Fruit fly (Drosophila melanogaster): ENCODE data around the gene PVRAP.

The PVRAP gene

dm6 chr3L:5976121-5976906 is 20.7 kb upstream of the PVRAP start (continued):
- TF ChIP-seq CG1602 (GFP tag; optimal IDR thresholded peaks at IDR 0.05): peak; percentile 96
- peak; percentile 68 to 99 for TF ChIP-seq Trl (optimal IDR thresholded peaks at IDR 0.05)
- peak; percentile 91 for TF ChIP-seq Trl (GFP tag; optimal IDR thresholded peaks at IDR 0.05)
- TF ChIP-seq Gsc (GFP tag; IDR thresholded peaks at IDR 0.05): peak; percentile 94; the same call in 1 of the 2 replicates
- TF ChIP-seq esg (GFP tag; conservative IDR thresholded peaks at IDR 0.05): peak; percentile 96
- no peak for TF ChIP-seq cad (GFP tag; optimal IDR thresholded peaks at IDR 0.05)
- TF ChIP-seq da (GFP tag; optimal IDR thresholded peaks at IDR 0.05): peak; percentile 50
- no peak for TF ChIP-seq luna (GFP tag; optimal IDR thresholded peaks at IDR 0.05)
- peak; percentile 97 for TF ChIP-seq ci (GFP tag; IDR thresholded peaks at IDR 0.05)
- TF ChIP-seq Elba2 (GFP tag; optimal IDR thresholded peaks at IDR 0.05): peak; percentile 51
- TF ChIP-seq CG13123 (GFP tag; optimal IDR thresholded peaks at IDR 0.05): peak; percentile 82
- TF ChIP-seq tin (GFP tag; optimal IDR thresholded peaks at IDR 0.05): peak; percentile 93
- peak in 1 of 3 experiments; percentile 96 for TF ChIP-seq Stat92E (GFP tag; optimal IDR thresholded peaks at IDR 0.05)
- peak; percentile 90 for TF ChIP-seq CG8944 (GFP tag; optimal IDR thresholded peaks at IDR 0.05)
- TF ChIP-seq CG5180 (GFP tag; optimal IDR thresholded peaks at IDR 0.05): peak; percentile 84
- TF ChIP-seq inv (GFP tag; IDR thresholded peaks at IDR 0.05; ENCODE audit: partially characterized antibody): no peak
- peak; percentile 87; the same call in 2 of the 4 replicates for TF ChIP-seq chinmo (GFP tag; IDR thresholded peaks at IDR 0.05; ENCODE audit: partially characterized antibody)
- peak; percentile 71 for TF ChIP-seq CG2116 (GFP tag; optimal IDR thresholded peaks at IDR 0.05)
- TF ChIP-seq hkb (optimal IDR thresholded peaks at IDR 0.05): peak; percentile 56
- peak; percentile 98 for TF ChIP-seq hkb (GFP tag; IDR thresholded peaks at IDR 0.05)
- TF ChIP-seq CG9817 (tag; optimal IDR thresholded peaks at IDR 0.05): peak; percentile 74
- TF ChIP-seq NFAT (GFP tag; IDR thresholded peaks at IDR 0.05): peak; percentile 54
- peak; percentile 64; the same call in 2 of the 3 replicates for TF ChIP-seq CG6791 (GFP tag; IDR thresholded peaks at IDR 0.05; ENCODE audit: partially characterized antibody)
- peak; percentile 93 for TF ChIP-seq CG18476 (GFP tag; optimal IDR thresholded peaks at IDR 0.05)
- TF ChIP-seq Dip2 (GFP tag; IDR thresholded peaks at IDR 0.05): 0 out of 2 replicates have a peak, but pooled peaks have one; percentile 23
- peak; percentile 97 for TF ChIP-seq CG10959 (GFP tag; IDR thresholded peaks at IDR 0.05)
- TF ChIP-seq psq (GFP tag; optimal IDR thresholded peaks at IDR 0.05): peak; percentile 88
- TF ChIP-seq slbo (GFP tag; IDR thresholded peaks at IDR 0.05): peak; percentile 88
- TF ChIP-seq Gug (GFP tag; IDR thresholded peaks at IDR 0.05): peak; percentile 96
- TF ChIP-seq CG17328 (GFP tag; IDR thresholded peaks at IDR 0.05): peak; percentile 96
- TF ChIP-seq CG8089 (GFP tag; optimal IDR thresholded peaks at IDR 0.05): peak; percentile 92
- TF ChIP-seq CG10366 (GFP tag; IDR thresholded peaks at IDR 0.05): peak; percentile 96
- TF ChIP-seq CG12219 (GFP tag; optimal IDR thresholded peaks at IDR 0.05): peak; percentile 85
- TF ChIP-seq ato (GFP tag; IDR thresholded peaks at IDR 0.05; ENCODE audit: partially characterized antibody): no peak
- TF ChIP-seq Taf1 (GFP tag; IDR thresholded peaks at IDR 0.05): peak; percentile 47; the same call in 1 of the 2 replicates
- TF ChIP-seq CG2199 (GFP tag; IDR thresholded peaks at IDR 0.05): peak; percentile 96
- peak; percentile 96 for TF ChIP-seq croc (GFP tag; conservative IDR thresholded peaks at IDR 0.05)
- peak; percentile 91 for TF ChIP-seq CG17568 (GFP tag; optimal IDR thresholded peaks at IDR 0.05)
- TF ChIP-seq Bgb (GFP tag; IDR thresholded peaks at IDR 0.05; ENCODE audit: partially characterized antibody): no peak; the same call in 1 of the 2 replicates
- peak in 1 of 2 experiments; percentile 96 for TF ChIP-seq Eip74EF (GFP tag; optimal IDR thresholded peaks at IDR 0.05)
- peak; percentile 97 for TF ChIP-seq ATbp (GFP tag; optimal IDR thresholded peaks at IDR 0.05)
- peak; percentile 87 for TF ChIP-seq Lhr (GFP tag; optimal IDR thresholded peaks at IDR 0.05)
- peak; percentile 97 for TF ChIP-seq Rx (GFP tag; IDR thresholded peaks at IDR 0.05)
- peak; percentile 45 for TF ChIP-seq Nf-YC (tag; optimal IDR thresholded peaks at IDR 0.05)
- TF ChIP-seq Dll (GFP tag; IDR thresholded peaks at IDR 0.05; ENCODE audit: partially characterized antibody): peak; percentile 42; the same call in 2 of the 4 replicates
- TF ChIP-seq CG11398 (GFP tag; optimal IDR thresholded peaks at IDR 0.05): peak; percentile 80
- TF ChIP-seq sisA (GFP tag; IDR thresholded peaks at IDR 0.05): peak; percentile 98
- peak; percentile 66 for TF ChIP-seq CG3065 (GFP tag; optimal IDR thresholded peaks at IDR 0.05)
- peak; percentile 97 for TF ChIP-seq pum (GFP tag; optimal IDR thresholded peaks at IDR 0.05)

All from whole organism, embryonic.